Worm (Caenorhabditis elegans) whole organism, early embryonic: ENCODE data around the gene dod-22.

Experiments used
- B0310.2 ChIP-seq: sonication (generic microtip); optimal IDR thresholded peaks from 2 replicates; lab custom pipeline; 2016; ENCODE audit warnings: mild to moderate bottlenecking, missing genetic modification characterization, missing compliant biosample characterization
- F13C5.2 ChIP-seq: sonication (generic microtip); optimal IDR thresholded peaks from 2 replicates; lab custom pipeline; 2017; ENCODE audit warnings: mild to moderate bottlenecking, missing genetic modification characterization, inconsistent platforms, missing compliant biosample characterization
- aly-1 ChIP-seq: sonication (generic microtip); optimal IDR thresholded peaks from 2 replicates; lab custom pipeline; 2016; ENCODE audit warnings: missing genetic modification characterization, missing compliant biosample characterization
- ama-1 ChIP-seq: fragments of 150-350 bp; optimal IDR thresholded peaks from 2 replicates; lab custom pipeline; 2014
- ceh-13 ChIP-seq: fragments of 200-800 bp; sonication (Bioruptor generic); optimal IDR thresholded peaks from 2 replicates; lab custom pipeline; 2018; ENCODE audit warnings: mild to moderate bottlenecking, missing genetic modification characterization, missing compliant biosample characterization
- ceh-36 ChIP-seq: sonication (generic microtip); optimal IDR thresholded peaks from 2 replicates; lab custom pipeline; 2016; ENCODE audit warnings: missing genetic modification characterization, inconsistent platforms, missing compliant biosample characterization
- ets-7 ChIP-seq: sonication (generic microtip); optimal IDR thresholded peaks from 2 replicates; lab custom pipeline; 2016; ENCODE audit warnings: missing genotype, missing genetic modification characterization, missing compliant biosample characterization
- flt-1 ChIP-seq: fragments of 200-800 bp; sonication (Bioruptor generic); IDR thresholded peaks from 2 replicates; pipeline ENCODE4 v1.3.6; 2022; ENCODE audit warnings: missing genetic modification characterization, missing compliant biosample characterization
- hmbx-1 ChIP-seq: sonication (generic microtip); optimal IDR thresholded peaks from 2 replicates; lab custom pipeline; 2016; ENCODE audit warnings: mild to moderate bottlenecking, missing genetic modification characterization, missing compliant biosample characterization
- hmg-4 ChIP-seq: fragments of 200-800 bp; sonication (Bioruptor generic); optimal IDR thresholded peaks from 2 replicates; lab custom pipeline; 2018; ENCODE audit warnings: mild to moderate bottlenecking, missing genetic modification characterization, missing compliant biosample characterization
- hnd-1 ChIP-seq: sonication (generic microtip); optimal IDR thresholded peaks from 2 replicates; lab custom pipeline; 2016; ENCODE audit warnings: missing genetic modification characterization, missing compliant biosample characterization
- pes-1 ChIP-seq: fragments of 200-800 bp; sonication (Bioruptor generic); IDR thresholded peaks from 2 replicates; pipeline ENCODE4 v1.3.6; 2022; ENCODE audit warnings: missing genetic modification reagents, missing genetic modification characterization, missing compliant biosample characterization
- scrt-1 ChIP-seq: fragments of 200-800 bp; sonication (Bioruptor generic); IDR thresholded peaks from 2 replicates; pipeline ENCODE4 v1.3.6; 2022; ENCODE audit warnings: missing genetic modification characterization, missing compliant biosample characterization
- sea-1 ChIP-seq: fragments of 200-800 bp; sonication (Bioruptor generic); conservative IDR thresholded peaks from 2 replicates; pipeline ENCODE4 v1.3.6; 2022; ENCODE audit warnings: missing genetic modification characterization, missing compliant biosample characterization
- tbx-11 ChIP-seq: fragments of 200-800 bp; sonication (Bioruptor generic); IDR thresholded peaks from 2 replicates; pipeline ENCODE4 v1.3.6; 2022; ENCODE audit warnings: missing genetic modification characterization, missing compliant biosample characterization
- tbx-37 ChIP-seq: fragments of 200-800 bp; sonication (Bioruptor generic); conservative IDR thresholded peaks from 2 replicates; pipeline ENCODE4 v1.3.6; 2022; ENCODE audit warnings: missing genetic modification reagents, missing genetic modification characterization, missing compliant biosample characterization
- tra-4 ChIP-seq: sonication (generic microtip); optimal IDR thresholded peaks from 2 replicates; lab custom pipeline; 2017; ENCODE audit warnings: missing genetic modification characterization, missing compliant biosample characterization

The dod-22 gene

DNA sequence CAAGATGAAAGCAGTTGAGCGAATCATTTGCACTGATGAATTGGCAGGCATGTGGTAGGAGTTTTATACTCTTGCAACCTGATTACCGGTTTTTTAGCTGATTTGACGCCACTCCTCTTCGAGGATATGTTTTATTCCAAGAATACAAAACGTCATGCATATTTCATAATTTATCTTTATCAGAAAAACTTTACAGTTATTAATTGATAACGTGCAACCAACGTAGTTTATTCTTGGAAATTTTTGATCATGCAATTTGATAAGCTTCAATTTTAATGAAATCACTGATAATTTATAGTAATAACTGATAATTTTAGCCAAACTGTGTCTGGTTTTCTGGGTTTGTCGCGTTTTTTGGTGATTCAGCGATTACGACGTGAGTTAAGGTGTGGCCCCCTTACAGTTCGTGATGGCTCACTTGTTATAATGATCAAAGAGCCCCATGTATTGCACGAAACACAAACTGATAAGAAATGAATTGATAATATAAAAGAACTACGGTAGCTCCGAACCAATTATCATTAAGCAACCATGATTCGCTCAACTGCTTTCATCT, 28.9 kb upstream of the dod-22 start, which contains the start of the genes cld-1 and dod-21:
cld-1 (minus strand) TSS at position 51 of the 556 bp plus-strand sequence.
dod-21 (plus strand) TSS at position 518 of the 556 bp plus-strand sequence.
- no peak for TF ChIP-seq aly-1
- no peak for TF ChIP-seq ceh-36
- no peak for TF ChIP-seq tbx-11 (GFP tag; lab: Robert Waterston, UW)
- TF ChIP-seq ama-1, result no peak
- no peak for TF ChIP-seq scrt-1 (GFP tag; lab: Robert Waterston, UW)

DNA sequence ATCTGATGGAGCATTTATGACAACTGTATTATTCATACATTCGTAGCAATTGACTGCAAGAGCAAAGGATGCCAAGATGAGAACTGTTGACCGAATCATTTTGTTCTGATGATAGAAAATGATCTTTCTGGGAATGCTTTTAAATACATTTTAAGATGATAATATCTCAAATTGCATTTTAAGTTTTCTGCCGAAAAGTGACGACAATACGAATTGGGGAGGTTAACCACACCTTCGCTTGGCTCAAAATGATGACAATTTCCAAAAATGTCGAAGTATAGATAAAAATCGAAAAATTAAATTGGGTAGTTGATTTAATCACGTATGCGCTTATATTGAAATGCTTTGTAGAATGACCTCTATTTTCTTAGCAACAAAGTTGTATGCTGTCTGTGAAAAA, 23.9 kb upstream of the dod-22 start, which contains the start of gene dod-24:
dod-24 (minus strand) TSS at position 101 of the 400 bp plus-strand sequence.
- TF ChIP-seq hmbx-1 (tag; lab: Kevin White, UChicago) (no peak), tra-4 (no peak), ceh-36 (no peak), tbx-11 (GFP tag; lab: Robert Waterston, UW) (no peak), ets-7 (tag; lab: Kevin White, UChicago) (no peak), hmg-4 (GFP tag; lab: Kevin White, UChicago) (no peak), ama-1 (no peak), aly-1 (no peak), sea-1 (GFP tag; lab: Robert Waterston, UW) (no peak), B0310.2 (tag; lab: Kevin White, UChicago) (no peak), ceh-13 (GFP tag; lab: Kevin White, UChicago) (no peak), scrt-1 (GFP tag; lab: Robert Waterston, UW) (no peak), hnd-1 (no peak), pes-1 (GFP tag; lab: Robert Waterston, UW) (no peak), F13C5.2 (tag; lab: Kevin White, UChicago) (no peak), flt-1 (GFP tag; lab: Robert Waterston, UW) (no peak), tbx-37 (no peak)

DNA sequence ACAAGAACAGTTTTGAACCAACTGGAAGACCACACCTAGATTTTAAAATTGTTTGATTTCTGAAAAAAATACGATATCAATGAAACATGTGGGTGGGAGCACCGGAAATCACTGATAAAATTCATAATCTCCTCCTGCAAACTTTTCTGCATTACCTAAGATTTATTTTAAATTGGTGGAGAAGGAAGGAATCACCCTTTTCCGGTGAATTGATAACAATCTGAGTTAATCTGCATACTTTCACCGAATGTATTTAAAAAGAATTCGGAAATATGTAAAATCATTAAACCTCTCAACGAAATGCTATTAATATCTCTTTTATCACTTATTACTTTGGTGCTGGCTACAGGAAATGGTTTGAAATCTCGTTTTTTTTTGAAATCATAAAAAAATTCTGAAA, 22.5 kb upstream of the dod-22 start, which contains the start of gene dct-19:
dct-19 (plus strand) TSS at position 301 of the 400 bp plus-strand sequence.
- TF ChIP-seq tbx-37 (no peak), pes-1 (GFP tag; lab: Robert Waterston, UW) (no peak), hmbx-1 (tag; lab: Kevin White, UChicago) (no peak), hnd-1 (no peak), scrt-1 (GFP tag; lab: Robert Waterston, UW) (no peak), ama-1 (no peak), tra-4 (no peak), hmg-4 (GFP tag; lab: Kevin White, UChicago) (no peak), B0310.2 (tag; lab: Kevin White, UChicago) (no peak), sea-1 (GFP tag; lab: Robert Waterston, UW) (no peak), flt-1 (GFP tag; lab: Robert Waterston, UW) (no peak), ets-7 (tag; lab: Kevin White, UChicago) (no peak), aly-1 (no peak), ceh-36 (no peak), tbx-11 (GFP tag; lab: Robert Waterston, UW) (no peak), ceh-13 (GFP tag; lab: Kevin White, UChicago) (no peak), F13C5.2 (tag; lab: Kevin White, UChicago) (no peak)

DNA sequence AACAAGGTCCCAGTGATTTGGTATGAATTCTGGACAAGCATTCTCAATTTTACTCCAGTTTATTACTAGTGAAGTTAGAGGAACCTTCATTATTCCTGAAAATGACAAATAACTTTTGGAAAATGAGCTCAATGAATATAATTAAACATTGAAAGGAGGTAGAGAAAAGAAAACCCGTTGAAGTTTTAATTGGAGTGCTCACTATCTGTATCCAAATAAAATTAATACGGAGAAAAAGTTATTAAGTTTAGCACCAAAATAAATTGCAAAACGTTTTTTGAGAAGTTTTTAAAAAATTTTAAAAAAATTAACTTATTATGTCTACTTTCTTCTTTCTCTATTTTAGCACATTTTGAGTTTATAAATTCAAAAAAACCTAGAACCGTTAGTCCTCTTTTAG, 18.7 kb upstream of the dod-22 start, which contains the start of gene F55G11.1:
F55G11.1 (minus strand) TSS at position 101 of the 400 bp plus-strand sequence.
- TF ChIP-seq ets-7 (tag; lab: Kevin White, UChicago) (no peak), B0310.2 (tag; lab: Kevin White, UChicago) (no peak), aly-1 (no peak), ceh-36 (no peak), tbx-11 (GFP tag; lab: Robert Waterston, UW) (no peak), ceh-13 (GFP tag; lab: Kevin White, UChicago) (no peak), hmbx-1 (tag; lab: Kevin White, UChicago) (no peak), pes-1 (GFP tag; lab: Robert Waterston, UW) (no peak), tbx-37 (no peak), flt-1 (GFP tag; lab: Robert Waterston, UW) (no peak), F13C5.2 (tag; lab: Kevin White, UChicago) (no peak), hnd-1 (no peak), hmg-4 (GFP tag; lab: Kevin White, UChicago) (no peak), sea-1 (GFP tag; lab: Robert Waterston, UW) (no peak), tra-4 (no peak), scrt-1 (GFP tag; lab: Robert Waterston, UW) (no peak)

DNA sequence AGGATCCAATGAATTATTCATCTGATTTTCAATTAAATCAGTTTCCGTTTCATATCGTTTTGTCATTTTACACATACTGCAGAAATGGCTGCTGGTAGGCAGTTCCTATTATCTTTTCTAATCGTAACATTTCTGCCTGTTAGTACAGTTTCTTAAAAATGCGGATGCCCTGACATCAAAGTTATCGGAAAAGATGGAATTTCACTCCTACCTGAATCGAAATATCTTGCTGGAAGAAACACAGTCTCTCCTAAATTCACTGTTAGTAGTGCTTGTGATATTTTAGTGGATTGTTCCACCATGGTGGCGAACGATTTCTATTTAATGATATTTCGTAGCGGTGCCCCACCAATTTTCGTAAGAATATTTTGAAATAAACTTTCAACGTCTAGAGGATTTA, 16.7 kb upstream of the dod-22 start, which contains the start of gene F55G11.10:
F55G11.10 (plus strand) TSS at position 301 of the 400 bp plus-strand sequence.
- TF ChIP-seq tbx-11 (GFP tag; lab: Robert Waterston, UW), result no peak
- TF ChIP-seq hmg-4 (GFP tag; lab: Kevin White, UChicago), result no peak
- TF ChIP-seq tbx-37, result no peak
- TF ChIP-seq hmbx-1 (tag; lab: Kevin White, UChicago), result no peak
- TF ChIP-seq hnd-1, result no peak
- TF ChIP-seq flt-1 (GFP tag; lab: Robert Waterston, UW), result no peak
- TF ChIP-seq ceh-13 (GFP tag; lab: Kevin White, UChicago), result no peak
- no peak for TF ChIP-seq sea-1 (GFP tag; lab: Robert Waterston, UW)
- TF ChIP-seq aly-1, result no peak
- no peak for TF ChIP-seq ceh-36
- no peak for TF ChIP-seq F13C5.2 (tag; lab: Kevin White, UChicago)
- TF ChIP-seq scrt-1 (GFP tag; lab: Robert Waterston, UW), result no peak
- TF ChIP-seq tra-4, result no peak
- no peak for TF ChIP-seq B0310.2 (tag; lab: Kevin White, UChicago)
- no peak for TF ChIP-seq ets-7 (tag; lab: Kevin White, UChicago)
- no peak for TF ChIP-seq ama-1

DNA sequence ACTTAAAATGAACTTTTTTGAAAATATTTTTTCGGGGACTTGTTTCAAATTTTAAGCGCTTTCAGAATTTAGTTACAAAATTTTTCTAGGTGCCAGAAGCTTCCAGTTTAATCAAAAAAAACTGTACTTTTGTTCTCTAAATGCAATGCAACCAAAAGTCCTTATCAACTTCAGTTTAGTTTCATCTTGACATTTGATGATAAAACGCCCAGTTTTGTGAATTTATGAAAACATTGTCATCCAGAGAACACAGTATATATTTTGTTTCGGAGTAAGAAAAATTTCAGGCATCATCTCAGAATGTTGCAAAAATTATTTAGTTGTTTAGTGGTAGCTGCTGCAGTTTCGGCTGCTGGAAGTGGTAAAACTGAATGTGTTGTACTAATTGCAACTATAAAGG, 7.4 kb upstream of the dod-22 start, which contains the start of gene F55G11.6:
F55G11.6 (plus strand) TSS at position 301 of the 400 bp plus-strand sequence.
- no peak for TF ChIP-seq B0310.2 (tag; lab: Kevin White, UChicago)
- TF ChIP-seq hmbx-1 (tag; lab: Kevin White, UChicago), result no peak
- no peak for TF ChIP-seq scrt-1 (GFP tag; lab: Robert Waterston, UW)
- no peak for TF ChIP-seq flt-1 (GFP tag; lab: Robert Waterston, UW)
- TF ChIP-seq pes-1 (GFP tag; lab: Robert Waterston, UW), result no peak
- TF ChIP-seq ceh-36, result no peak
- TF ChIP-seq aly-1, result no peak
- no peak for TF ChIP-seq hnd-1

DNA sequence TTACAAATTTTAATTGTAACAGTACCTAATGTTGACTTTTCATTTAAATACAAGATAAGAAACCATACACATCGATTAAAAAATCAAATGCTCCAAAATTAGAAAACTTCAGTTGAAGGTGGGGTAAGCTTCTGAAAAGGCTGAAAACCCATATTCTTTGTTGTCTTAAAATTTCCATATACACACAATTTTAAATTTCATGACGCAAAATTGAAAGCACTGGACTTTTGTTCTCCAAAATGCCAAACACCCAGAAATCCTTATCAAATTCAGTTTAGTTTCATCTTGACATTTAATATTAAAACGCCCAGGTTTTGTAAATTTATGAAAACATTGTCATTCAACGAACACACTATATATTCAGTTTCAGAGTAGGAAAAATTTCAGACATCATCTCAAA, 5.0 kb upstream of the dod-22 start, which contains the start of gene F55G11.7:
F55G11.7 (plus strand) TSS at position 301 of the 400 bp plus-strand sequence.
- no peak for TF ChIP-seq tra-4
